Fruit fly (Drosophila melanogaster) whole organism: ENCODE measurements around the gene CG10730.

Source experiments
- CG8478 ChIP-seq: fragments of >200 bp; optimal IDR thresholded peaks from 2 replicates; lab custom pipeline; 2018; ENCODE audit warnings: inconsistent platforms
- pan ChIP-seq: fragments of >200 bp; optimal IDR thresholded peaks from 2 replicates; lab custom pipeline; 2017
- psq ChIP-seq: fragments of >200 bp; optimal IDR thresholded peaks from 2 replicates; lab custom pipeline; 2017
- usp ChIP-seq: fragments of >200 bp; optimal IDR thresholded peaks from 2 replicates; lab custom pipeline; 2017; ENCODE audit warnings: missing biosample characterization, missing genetic modification characterization, mixed read lengths

dm6 chr2L:20098194-20098593, 26.2 kb upstream of the CG10730 start:
- no peak for TF ChIP-seq pan
- TF ChIP-seq CG8478 (lab: Kevin White, UChicago) = no peak
- no peak for TF ChIP-seq psq (lab: Kevin White, UChicago)
- no peak for TF ChIP-seq usp
